Fruit fly (Drosophila melanogaster) whole organism, adult: ENCODE data around the gene Gbeta13F.

Experiments used
- CG1620 ChIP-seq: fragments of 200-800 bp; sonication (Bioruptor generic); optimal IDR thresholded peaks from 2 replicates; lab custom pipeline; 2016; ENCODE audit warnings: missing biosample characterization, missing genetic modification characterization
- Mnt ChIP-seq: fragments of 200-800 bp; sonication (Bioruptor generic); optimal IDR thresholded peaks from 2 replicates; lab custom pipeline; 2016; ENCODE audit warnings: missing biosample characterization, mild to moderate bottlenecking, missing genetic modification characterization
- bab1 ChIP-seq: fragments of 200-800 bp; sonication (Bioruptor generic); optimal IDR thresholded peaks from 3 replicates; lab custom pipeline; 2019; ENCODE audit warnings: missing biosample characterization, mild to moderate bottlenecking, missing genetic modification characterization, moderate library complexity
- kay ChIP-seq: fragments of 200-800 bp; sonication (Bioruptor generic); peaks from one replicate; lab custom pipeline; 2016; ENCODE audit warnings: missing biosample characterization, missing genetic modification characterization, borderline replicate concordance
- ovo ChIP-seq: fragments of 200-800 bp; sonication (Bioruptor generic); optimal IDR thresholded peaks from 2 replicates; lab custom pipeline; 2016; ENCODE audit warnings: missing biosample characterization, missing genetic modification characterization

DNA sequence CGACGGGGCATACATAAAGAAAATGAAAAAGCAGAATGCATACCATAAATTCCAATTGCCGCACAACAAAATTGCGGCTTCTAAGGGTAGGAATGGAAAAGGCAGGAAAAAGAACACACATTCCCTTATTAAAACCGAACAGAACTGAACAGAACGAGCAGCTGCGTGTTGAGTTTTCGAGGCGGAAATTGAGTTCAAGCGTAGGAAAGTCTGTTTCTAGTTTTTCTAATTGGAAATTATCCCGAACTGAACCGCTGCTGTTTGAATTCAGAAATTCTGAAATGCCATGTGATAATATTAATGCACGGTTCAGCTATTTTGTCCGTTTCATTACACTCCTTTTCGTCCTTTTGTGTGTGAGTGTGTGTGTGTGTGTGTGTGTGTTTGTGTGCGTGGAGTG lies 43.0 kb upstream of the Gbeta13F start:
- TF ChIP-seq kay (GFP tag; lab: Kevin White, UChicago) (no peak), ovo (no peak), Mnt (GFP tag; lab: Kevin White, UChicago) (no peak), CG1620 (GFP tag; lab: Kevin White, UChicago) (no peak), bab1 (GFP tag; lab: Kevin White, UChicago) (no peak)
